Fruit fly (Drosophila melanogaster) whole organism, pupa: ENCODE data around the gene bero.

ENCODE experiments used
- CG34367 ChIP-seq: fragments of 200-800 bp; sonication (Bioruptor generic); optimal IDR thresholded peaks from 2 replicates; lab custom pipeline; 2018; ENCODE audit warnings: missing biosample characterization, mild to moderate bottlenecking, missing genetic modification characterization
- CG8301 ChIP-seq: fragments of 200-800 bp; sonication (Bioruptor generic); optimal IDR thresholded peaks from 2 replicates; lab custom pipeline; 2018; ENCODE audit warnings: missing biosample characterization, mild to moderate bottlenecking, missing genetic modification characterization
- CG9948 ChIP-seq: fragments of 200-800 bp; sonication (Bioruptor generic); optimal IDR thresholded peaks from 2 replicates; lab custom pipeline; 2018; ENCODE audit warnings: missing biosample characterization, mild to moderate bottlenecking, missing genetic modification characterization, moderate library complexity
- fd96Ca ChIP-seq: fragments of 200-800 bp; sonication (Bioruptor generic); IDR thresholded peaks from 3 replicates; pipeline ENCODE4 v1.3.6; 2022; ENCODE audit warnings: missing biosample characterization, missing genetic modification characterization

DNA sequence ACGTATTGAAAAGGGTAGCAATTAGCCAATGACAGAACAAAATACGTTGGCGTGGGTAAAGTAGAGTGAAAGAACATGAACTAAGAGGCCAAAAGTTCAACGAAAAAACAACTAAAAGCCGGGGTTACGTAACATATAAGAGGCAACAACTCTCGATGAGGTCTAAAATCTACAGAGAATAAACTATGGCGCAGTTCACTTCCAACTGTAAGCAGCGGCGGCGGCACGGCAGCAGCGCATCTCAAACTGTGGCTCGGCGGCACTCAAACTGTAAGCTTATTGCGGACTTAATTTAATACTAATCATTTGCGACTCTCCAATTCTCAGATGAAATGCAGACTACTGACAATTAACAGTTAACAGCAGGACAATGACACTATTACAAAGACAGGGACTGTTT lies 16.0 kb downstream of the bero start:
- TF ChIP-seq CG8301 (tag; lab: Kevin White, UChicago) (no peak), fd96Ca (no peak), CG34367 (tag; lab: Kevin White, UChicago) (no peak), CG9948 (no peak)
